Fruit fly (Drosophila melanogaster) whole organism, pupa: Measurements from ENCODE around the gene Tspo.

Experiments
- CG10348 ChIP-seq: fragments of 200-800 bp; sonication (Bioruptor generic); IDR thresholded peaks from 2 replicates; pipeline ENCODE4 v1.3.6; 2022; ENCODE audit warnings: missing biosample characterization, missing genetic modification characterization
- CG12605 ChIP-seq: fragments of 200-800 bp; sonication (Bioruptor generic); IDR thresholded peaks from 2 replicates; pipeline ENCODE4 v1.3.6; 2022; ENCODE audit warnings: missing biosample characterization, missing genetic modification characterization
- CG13204 ChIP-seq: fragments of 200-800 bp; sonication (Bioruptor generic); optimal IDR thresholded peaks from 2 replicates; lab custom pipeline; 2018; ENCODE audit warnings: missing biosample characterization, mild to moderate bottlenecking, missing genetic modification characterization, moderate library complexity
- CG14655 ChIP-seq: fragments of 200-800 bp; sonication (Bioruptor generic); optimal IDR thresholded peaks from 3 replicates; lab custom pipeline; 2017; ENCODE audit warnings: mild to moderate bottlenecking, missing biosample characterization, missing genetic modification reagents, missing genetic modification characterization
- CG15710 ChIP-seq: fragments of 200-800 bp; sonication (Bioruptor generic); optimal IDR thresholded peaks from 2 replicates; lab custom pipeline; 2018; ENCODE audit warnings: missing biosample characterization, mild to moderate bottlenecking, missing genetic modification characterization, moderate library complexity
- CG17806 ChIP-seq: fragments of 200-800 bp; sonication (Bioruptor generic); optimal IDR thresholded peaks from 2 replicates; lab custom pipeline; 2018; ENCODE audit warnings: missing biosample characterization, mild to moderate bottlenecking, missing genetic modification characterization, moderate library complexity
- CG32121 ChIP-seq: fragments of 200-800 bp; sonication (Bioruptor generic); IDR thresholded peaks from 2 replicates; pipeline ENCODE4 v1.3.6; 2022; ENCODE audit warnings: missing biosample characterization, missing genetic modification characterization
- CG34367 ChIP-seq: fragments of 200-800 bp; sonication (Bioruptor generic); optimal IDR thresholded peaks from 2 replicates; lab custom pipeline; 2018; ENCODE audit warnings: missing biosample characterization, mild to moderate bottlenecking, missing genetic modification characterization
- CG4496 ChIP-seq: fragments of 200-800 bp; sonication (Bioruptor generic); IDR thresholded peaks from 3 replicates; pipeline ENCODE4 v1.3.6; 2022; ENCODE audit warnings: missing biosample characterization, missing genetic modification characterization
- CG8159 ChIP-seq: fragments of 200-800 bp; sonication (Bioruptor generic); optimal IDR thresholded peaks from 3 replicates; lab custom pipeline; 2018; ENCODE audit warnings: missing biosample characterization, mild to moderate bottlenecking, missing genetic modification characterization, moderate library complexity
- CG8301 ChIP-seq: fragments of 200-800 bp; sonication (Bioruptor generic); optimal IDR thresholded peaks from 2 replicates; lab custom pipeline; 2018; ENCODE audit warnings: missing biosample characterization, mild to moderate bottlenecking, missing genetic modification characterization
- CG9948 ChIP-seq: fragments of 200-800 bp; sonication (Bioruptor generic); optimal IDR thresholded peaks from 2 replicates; lab custom pipeline; 2018; ENCODE audit warnings: missing biosample characterization, mild to moderate bottlenecking, missing genetic modification characterization, moderate library complexity
- D1 ChIP-seq: fragments of 200-800 bp; sonication (Bioruptor generic); optimal IDR thresholded peaks from 2 replicates; lab custom pipeline; 2018; ENCODE audit warnings: missing biosample characterization, mild to moderate bottlenecking, missing genetic modification characterization, moderate library complexity
- EcR ChIP-seq: fragments of 200-800 bp; sonication (Bioruptor generic); optimal IDR thresholded peaks from 3 replicates; lab custom pipeline; 2019; ENCODE audit warnings: missing biosample characterization, missing genetic modification characterization, mild to moderate bottlenecking, moderate library complexity, missing genetic modification reagents
- Ets98B ChIP-seq: fragments of 200-800 bp; sonication (Bioruptor generic); IDR thresholded peaks from 2 replicates; pipeline ENCODE4 v1.3.6; 2022; ENCODE audit warnings: missing biosample characterization, missing genetic modification characterization
- Pif1A ChIP-seq: fragments of 200-800 bp; sonication (Bioruptor generic); optimal IDR thresholded peaks from 3 replicates; lab custom pipeline; 2016; ENCODE audit warnings: missing biosample characterization, missing genetic modification characterization
- Pif1B ChIP-seq: fragments of 200-800 bp; sonication (Bioruptor generic); optimal IDR thresholded peaks from 3 replicates; lab custom pipeline; 2016; ENCODE audit warnings: missing biosample characterization, missing genetic modification characterization
- Snoo ChIP-seq: fragments of 200-800 bp; sonication (Bioruptor generic); optimal IDR thresholded peaks from 3 replicates; lab custom pipeline; 2017; ENCODE audit warnings: missing biosample characterization, mild to moderate bottlenecking, missing genetic modification characterization, inconsistent platforms
- fd96Ca ChIP-seq: fragments of 200-800 bp; sonication (Bioruptor generic); IDR thresholded peaks from 3 replicates; pipeline ENCODE4 v1.3.6; 2022; ENCODE audit warnings: missing biosample characterization, missing genetic modification characterization
- gl ChIP-seq: fragments of 200-800 bp; sonication (Bioruptor generic); optimal IDR thresholded peaks from 2 replicates; lab custom pipeline; 2018; ENCODE audit warnings: missing biosample characterization, mild to moderate bottlenecking, missing genetic modification characterization
- rn ChIP-seq: fragments of 200-800 bp; sonication (Bioruptor generic); IDR thresholded peaks from 2 replicates; pipeline ENCODE4 v1.3.6; 2022; ENCODE audit warnings: missing biosample characterization, missing genetic modification characterization

Tspo gene

dm6 chr2L:520331-521000, 38.9 kb upstream of the Tspo start:
- TF ChIP-seq EcR (GFP tag; lab: Kevin White, UChicago) (no peak), Ets98B (GFP tag; lab: Robert Waterston, UW) (no peak), CG14655 (GFP tag; lab: Kevin White, UChicago) (no peak), Snoo (tag; lab: Kevin White, UChicago) (peak; percentile 65), CG15710 (tag; lab: Kevin White, UChicago) (peak; percentile 49), D1 (tag; lab: Kevin White, UChicago) (no peak), CG8159 (peak; percentile 40), CG32121 (GFP tag; lab: Robert Waterston, UW) (no peak; the same call in 1 of the 2 replicates), gl (tag; lab: Kevin White, UChicago) (no peak), CG9948 (tag; lab: Kevin White, UChicago) (peak; percentile 33), Pif1A (GFP tag; lab: Kevin White, UChicago) (peak; percentile 68), CG17806 (tag; lab: Kevin White, UChicago) (peak; percentile 25), CG10348 (GFP tag; lab: Robert Waterston, UW) (no peak), CG34367 (peak; percentile 31), Pif1B (GFP tag; lab: Kevin White, UChicago) (peak; percentile 64)

dm6 chr2L:521001-521827, 38.2 kb upstream of the Tspo start:
- TF ChIP-seq CG12605: no peak
- TF ChIP-seq D1 (tag; lab: Kevin White, UChicago): no peak
- no peak for TF ChIP-seq CG8301 (tag; lab: Kevin White, UChicago)
- no peak for TF ChIP-seq CG4496 (GFP tag; lab: Robert Waterston, UW)
- TF ChIP-seq rn: no peak
- TF ChIP-seq CG8159: no peak
- no peak for TF ChIP-seq CG15710 (tag; lab: Kevin White, UChicago)
- no peak for TF ChIP-seq CG10348 (GFP tag; lab: Robert Waterston, UW)
- no peak for TF ChIP-seq fd96Ca (GFP tag; lab: Robert Waterston, UW)

- no peak for TF ChIP-seq D1 (tag; lab: Kevin White, UChicago)
- TF ChIP-seq CG34367: no peak
- peak; percentile 31 for TF ChIP-seq CG17806 (tag; lab: Kevin White, UChicago)
- TF ChIP-seq rn: no peak
- TF ChIP-seq CG8159: peak; percentile 2
- TF ChIP-seq CG32121 (GFP tag; lab: Robert Waterston, UW): 0 out of 2 replicates have a peak, but pooled peaks have one; percentile 32
- peak; percentile 26 for TF ChIP-seq Ets98B (GFP tag; lab: Robert Waterston, UW)
- TF ChIP-seq Pif1B (GFP tag; lab: Kevin White, UChicago): no peak
- peak; percentile 33 for TF ChIP-seq CG8301 (tag; lab: Kevin White, UChicago)
- TF ChIP-seq CG14655 (GFP tag; lab: Kevin White, UChicago): peak; percentile 33
- TF ChIP-seq CG12605: no peak
- peak; percentile 47; the same call in 1 of the 3 replicates for TF ChIP-seq fd96Ca (GFP tag; lab: Robert Waterston, UW)
- no peak for TF ChIP-seq EcR (GFP tag; lab: Kevin White, UChicago)
- peak; percentile 70 for TF ChIP-seq CG4496 (GFP tag; lab: Robert Waterston, UW)
- no peak for TF ChIP-seq CG15710 (tag; lab: Kevin White, UChicago)
- no peak for TF ChIP-seq gl (tag; lab: Kevin White, UChicago)
- no peak for TF ChIP-seq Snoo (tag; lab: Kevin White, UChicago)
- TF ChIP-seq CG9948 (tag; lab: Kevin White, UChicago): peak; percentile 26
- TF ChIP-seq CG10348 (GFP tag; lab: Robert Waterston, UW): no peak
- TF ChIP-seq, all 21 proteins: peak for 9
Observed at dm6 chr2L:521940-522632, 37.3 kb upstream of the Tspo start.

- TF ChIP-seq Snoo (tag; lab: Kevin White, UChicago): peak; percentile 43
- TF ChIP-seq CG12605: peak; percentile 42; the same call in 1 of the 2 replicates
- peak; percentile 66 for TF ChIP-seq CG17806 (tag; lab: Kevin White, UChicago)
- 0 out of 2 replicates have a peak, but pooled peaks have one; percentile 5 for TF ChIP-seq Ets98B (GFP tag; lab: Robert Waterston, UW)
- TF ChIP-seq CG8301 (tag; lab: Kevin White, UChicago): peak; percentile 57
- 0 out of 2 replicates have a peak, but pooled peaks have one; percentile 14 for TF ChIP-seq CG32121 (GFP tag; lab: Robert Waterston, UW)
- TF ChIP-seq D1 (tag; lab: Kevin White, UChicago): no peak
- peak; percentile 72 for TF ChIP-seq CG14655 (GFP tag; lab: Kevin White, UChicago)
- peak; percentile 48 for TF ChIP-seq CG15710 (tag; lab: Kevin White, UChicago)
- TF ChIP-seq Pif1A (GFP tag; lab: Kevin White, UChicago): peak; percentile 33
- TF ChIP-seq CG34367: peak; percentile 46
- TF ChIP-seq fd96Ca (GFP tag; lab: Robert Waterston, UW): no peak; the same call in 2 of the 3 replicates
- peak; percentile 63 for TF ChIP-seq CG8159
- peak; percentile 55 for TF ChIP-seq CG9948 (tag; lab: Kevin White, UChicago)
- TF ChIP-seq CG10348 (GFP tag; lab: Robert Waterston, UW): no peak
- TF ChIP-seq Pif1B (GFP tag; lab: Kevin White, UChicago): peak; percentile 51
- no peak for TF ChIP-seq CG13204 (GFP tag; lab: Kevin White, UChicago)
Observed at dm6 chr2L:522752-523151, 36.7 kb upstream of the Tspo start.
